Worm (Caenorhabditis elegans): ENCODE results near the gene sre-20.
A peak's percentile ranks its signal among the peaks of the same experiment; 100 is the strongest.

DNA sequence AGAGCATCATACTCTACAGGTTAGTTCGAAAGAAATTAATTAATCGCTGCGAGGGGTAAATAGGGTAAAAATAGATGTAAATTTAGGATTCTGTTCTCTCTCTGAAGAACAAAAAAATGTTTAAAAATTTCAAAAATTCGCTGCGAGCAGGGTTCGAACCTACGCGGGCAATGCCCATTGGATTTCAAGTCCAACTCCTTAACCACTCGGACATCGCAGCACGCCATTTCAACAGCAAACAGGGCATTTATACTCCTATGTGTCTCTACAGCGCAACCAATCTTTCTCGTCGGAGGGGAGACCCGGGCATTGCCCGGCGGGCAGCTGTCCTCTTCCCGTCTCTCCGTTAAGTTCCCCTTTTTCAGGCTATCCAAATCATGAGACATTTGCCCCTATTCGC, 4.5 kb downstream of the sre-20 start:
- no peak for TF ChIP-seq Y55F3AM.14 (GFP tag; optimal IDR thresholded peaks at IDR 0.05)
- TF ChIP-seq lsy-2 (tag; optimal IDR thresholded peaks at IDR 0.05) = peak in 1 of 2 experiments; percentile 5
- TF ChIP-seq unc-62 (GFP tag; optimal IDR thresholded peaks at IDR 0.05) = no peak
- TF ChIP-seq egl-27 (tag; optimal IDR thresholded peaks at IDR 0.05) = no peak
- no peak for TF ChIP-seq nhr-10 (tag; optimal IDR thresholded peaks at IDR 0.05)

Measured in whole organism, L2 larva.